Fruit fly (Drosophila melanogaster): ENCODE measurements around the gene CG18231.

The CG18231 gene

DNA sequence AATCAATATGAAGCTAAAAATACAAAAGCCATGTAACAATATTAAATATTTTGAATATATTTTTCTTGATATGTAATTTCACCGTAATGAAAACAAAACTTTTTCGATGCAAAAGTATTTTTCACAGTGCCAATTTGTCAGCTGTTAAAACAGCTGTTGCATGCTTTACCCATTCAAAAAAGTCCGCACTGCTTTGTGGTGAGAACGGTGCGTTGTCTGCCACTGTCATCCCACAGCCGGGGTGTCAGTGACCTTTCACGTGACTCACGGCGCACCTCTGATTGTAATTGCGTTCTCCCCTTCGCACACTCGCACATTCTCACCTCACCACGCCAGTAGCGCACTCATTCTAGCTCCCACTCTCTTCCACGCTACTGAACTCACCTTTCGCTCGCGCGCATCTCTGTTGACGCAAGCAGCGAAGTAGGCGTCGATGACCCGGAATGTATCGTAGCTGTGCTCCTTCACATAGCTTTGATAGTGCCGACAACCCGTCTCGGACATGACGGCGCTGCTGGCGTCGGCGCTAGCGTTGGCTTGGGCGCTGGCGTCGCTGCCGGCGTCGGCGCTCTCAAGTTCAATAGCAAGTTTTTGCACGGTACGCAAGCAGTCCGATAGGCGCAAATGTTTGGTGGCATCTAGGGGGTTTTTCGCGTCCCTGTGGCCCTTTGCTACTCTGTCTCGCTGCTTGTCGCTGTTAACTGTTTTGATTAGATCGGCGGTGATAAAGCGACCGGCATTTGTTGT, 13.9 kb downstream of the CG18231 start (continued):
- TF ChIP-seq Kr (GFP tag; optimal IDR thresholded peaks at IDR 0.05) (no peak), insv (GFP tag; optimal IDR thresholded peaks at IDR 0.05) (no peak), Sry-δ (GFP tag; optimal IDR thresholded peaks at IDR 0.05) (peak; percentile 46), HmgZ (tag; optimal IDR thresholded peaks at IDR 0.05) (peak; percentile 43), Dad (GFP tag; optimal IDR thresholded peaks at IDR 0.05) (peak; percentile 6), GATAe (GFP tag; conservative IDR thresholded peaks at IDR 0.05) (0 out of 2 replicates have a peak, but pooled peaks have one; percentile 32), exex (tag; optimal IDR thresholded peaks at IDR 0.05) (no peak), prd (optimal IDR thresholded peaks at IDR 0.05) (no peak), prd (GFP tag; IDR thresholded peaks at IDR 0.05) (peak; percentile 49), NFAT (GFP tag; IDR thresholded peaks at IDR 0.05) (no peak; the same call in 1 of the 2 replicates), CG18619 (GFP tag; optimal IDR thresholded peaks at IDR 0.05) (no peak), CG6175 (GFP tag; IDR thresholded peaks at IDR 0.05) (0 out of 3 replicates have a peak, but pooled peaks have one; percentile 14), CG14965 (GFP tag; optimal IDR thresholded peaks at IDR 0.05; ENCODE audit: borderline replicate concordance) (no peak), Taf1 (GFP tag; IDR thresholded peaks at IDR 0.05) (no peak), sens (GFP tag) (peak; percentile 91), CG16863 (GFP tag; optimal IDR thresholded peaks at IDR 0.05) (peak; percentile 20), her (GFP tag; optimal IDR thresholded peaks at IDR 0.05) (peak; percentile 54), TFAM (GFP tag; optimal IDR thresholded peaks at IDR 0.05) (no peak), inv (GFP tag; IDR thresholded peaks at IDR 0.05; ENCODE audit: partially characterized antibody) (peak; percentile 51; the same call in 1 of the 2 replicates), hbn (GFP tag; IDR thresholded peaks at IDR 0.05; ENCODE audit: partially characterized antibody) (peak; percentile 70), chm (GFP tag; IDR thresholded peaks at IDR 0.05) (peak; percentile 80), CG15479 (GFP tag; optimal IDR thresholded peaks at IDR 0.05) (peak; percentile 89), CG10543 (GFP tag; optimal IDR thresholded peaks at IDR 0.05) (peak; percentile 43), CG6654 (GFP tag; optimal IDR thresholded peaks at IDR 0.05) (no peak), dysf (GFP tag; IDR thresholded peaks at IDR 0.05) (peak; percentile 53; the same call in 1 of the 3 replicates), nmo (GFP tag; optimal IDR thresholded peaks at IDR 0.05) (peak; percentile 42), CG6689 (GFP tag; IDR thresholded peaks at IDR 0.05) (no peak), CG7987 (GFP tag; optimal IDR thresholded peaks at IDR 0.05) (no peak), Gug (GFP tag; IDR thresholded peaks at IDR 0.05) (no peak), CG11695 (GFP tag; IDR thresholded peaks at IDR 0.05) (no peak), CG18262 (tag; optimal IDR thresholded peaks at IDR 0.05) (peak; percentile 69), Hmx (GFP tag; optimal IDR thresholded peaks at IDR 0.05) (no peak), nom (GFP tag; optimal IDR thresholded peaks at IDR 0.05) (peak; percentile 36), maf-S (GFP tag; optimal IDR thresholded peaks at IDR 0.05) (peak; percentile 48), Ada2b (GFP tag; IDR thresholded peaks at IDR 0.05) (peak; percentile 40; the same call in 1 of the 2 replicates), CG3407 (GFP tag; optimal IDR thresholded peaks at IDR 0.05) (no peak), CG10267 (tag; optimal IDR thresholded peaks at IDR 0.05) (peak; percentile 36), B-H2 (GFP tag; optimal IDR thresholded peaks at IDR 0.05) (peak; percentile 15), aop (GFP tag; IDR thresholded peaks at IDR 0.05) (0 out of 2 replicates have a peak, but pooled peaks have one; percentile 29), zen (tag; optimal IDR thresholded peaks at IDR 0.05) (no peak), pb (GFP tag; optimal IDR thresholded peaks at IDR 0.05) (peak; percentile 41), ash1 (GFP tag; optimal IDR thresholded peaks at IDR 0.05) (no peak), Neu2 (GFP tag; optimal IDR thresholded peaks at IDR 0.05; ENCODE audit: borderline replicate concordance) (no peak), CG3163 (GFP tag; optimal IDR thresholded peaks at IDR 0.05) (peak; percentile 7), CkIIα-i1 (GFP tag; IDR thresholded peaks at IDR 0.05) (no peak), Adf1 (GFP tag; IDR thresholded peaks at IDR 0.05) (peak; percentile 100), CG15601 (tag; optimal IDR thresholded peaks at IDR 0.05) (peak; percentile 32), lola (GFP tag; optimal IDR thresholded peaks at IDR 0.05) (peak in 1 of 3 experiments; percentile 35), CG9797 (GFP tag; optimal IDR thresholded peaks at IDR 0.05) (no peak)
